Worm (Caenorhabditis elegans) whole organism, late embryonic: ENCODE data around the gene C07A9.10.

Experiments used
- F13H6.1 ChIP-seq: sonication (generic microtip); optimal IDR thresholded peaks from 2 replicates; lab custom pipeline; 2016; ENCODE audit warnings: missing genetic modification characterization, missing compliant biosample characterization
- ama-1 ChIP-seq: fragments of 150-350 bp; optimal IDR thresholded peaks from 2 replicates; lab custom pipeline; 2014
- dve-1 ChIP-seq: sonication (generic microtip); optimal IDR thresholded peaks from 2 replicates; lab custom pipeline; 2017; ENCODE audit warnings: antibody characterized with exemption, mild to moderate bottlenecking, missing genetic modification characterization, missing compliant biosample characterization
- fkh-10 ChIP-seq: fragments of 150-350 bp; optimal IDR thresholded peaks from 2 replicates; lab custom pipeline; 2014; ENCODE audit warnings: missing biosample characterization, missing genetic modification reagents, missing genetic modification characterization
- hlh-15 ChIP-seq: sonication (generic microtip); optimal IDR thresholded peaks from 2 replicates; lab custom pipeline; 2016; ENCODE audit warnings: missing genetic modification characterization, missing compliant biosample characterization
- hlh-30 ChIP-seq: sonication (generic microtip); optimal IDR thresholded peaks from 2 replicates; lab custom pipeline; 2017; ENCODE audit warnings: antibody characterized with exemption, missing genetic modification characterization, missing compliant biosample characterization; ENCODE audit not compliant: insufficient read depth
- nfya-1 ChIP-seq: sonication (generic microtip); optimal IDR thresholded peaks from 2 replicates; lab custom pipeline; 2017; ENCODE audit warnings: missing genetic modification characterization, mild to moderate bottlenecking, missing compliant biosample characterization, antibody characterized with exemption, moderate library complexity
- nhr-11 ChIP-seq: fragments of 150-350 bp; optimal IDR thresholded peaks from 2 replicates; lab custom pipeline; 2014; ENCODE audit warnings: missing biosample characterization, missing genetic modification characterization
- pag-3 ChIP-seq: sonication (generic microtip); optimal IDR thresholded peaks from 2 replicates; lab custom pipeline; 2016; ENCODE audit warnings: missing compliant biosample characterization, missing genetic modification characterization, borderline replicate concordance
- pha-2 ChIP-seq: sonication (generic microtip); optimal IDR thresholded peaks from 2 replicates; lab custom pipeline; 2017; ENCODE audit warnings: mild to moderate bottlenecking, missing genetic modification characterization, missing compliant biosample characterization
- ref-2 ChIP-seq: sonication (generic microtip); optimal IDR thresholded peaks from 2 replicates; lab custom pipeline; 2016; ENCODE audit warnings: missing genetic modification characterization, missing compliant biosample characterization
- tbx-2 ChIP-seq: sonication (generic microtip); optimal IDR thresholded peaks from 2 replicates; lab custom pipeline; 2016; ENCODE audit warnings: missing genetic modification characterization, missing compliant biosample characterization

ce11 chrIII:9696417-9696816 lies 10.6 kb upstream of the C07A9.10 start, which contains the start of gene bud-31:
- TF ChIP-seq fkh-10 (GFP tag; lab: Kevin White, UChicago) = no peak
- no peak for TF ChIP-seq nfya-1 (tag; lab: Kevin White, UChicago)
- TF ChIP-seq nhr-11 (tag; lab: Kevin White, UChicago) = no peak
- TF ChIP-seq ama-1 (lab: Kevin White, UChicago) = no peak
- no peak for TF ChIP-seq dve-1 (tag; lab: Kevin White, UChicago)
- no peak for TF ChIP-seq ref-2 (tag; lab: Kevin White, UChicago)
- no peak for TF ChIP-seq pha-2 (tag; lab: Kevin White, UChicago)
- no peak for TF ChIP-seq pag-3 (tag; lab: Kevin White, UChicago)
- TF ChIP-seq F13H6.1 (tag; lab: Kevin White, UChicago) = no peak
- no peak for TF ChIP-seq hlh-15
- TF ChIP-seq hlh-30 (tag; lab: Kevin White, UChicago) = no peak
- TF ChIP-seq tbx-2 = no peak
